Worm (Caenorhabditis elegans) whole organism, L4/young adult: ENCODE data around the gene F11C1.10.

Experiments used
- W03F9.2 ChIP-seq: fragments of 150-350 bp; optimal IDR thresholded peaks from 2 replicates; lab custom pipeline; 2014; ENCODE audit warnings: missing biosample characterization, missing genetic modification characterization
- dao-5 ChIP-seq: sonication (generic microtip); optimal IDR thresholded peaks from 2 replicates; lab custom pipeline; 2016; ENCODE audit warnings: missing genotype, missing genetic modification characterization, moderate library complexity, missing compliant biosample characterization
- him-1 ChIP-seq: sonication (generic microtip); optimal IDR thresholded peaks from 2 replicates; lab custom pipeline; 2016; ENCODE audit warnings: missing genotype, missing genetic modification reagents, missing genetic modification characterization, missing compliant biosample characterization

F11C1.10 gene

ce11 chrX:13006328-13006727, 29.4 kb downstream of the F11C1.10 start:
- TF ChIP-seq him-1 (no peak), W03F9.2 (tag; lab: Kevin White, UChicago) (no peak), dao-5 (tag; lab: Kevin White, UChicago) (no peak)

- TF ChIP-seq W03F9.2 (tag; lab: Kevin White, UChicago): no peak
- TF ChIP-seq dao-5 (tag; lab: Kevin White, UChicago): no peak
- no peak for TF ChIP-seq him-1
These were observed 29.9 kb downstream of the F11C1.10 start for ce11 chrX:13006734-13007133.

- TF ChIP-seq W03F9.2 (tag; lab: Kevin White, UChicago): no peak
- TF ChIP-seq dao-5 (tag; lab: Kevin White, UChicago): no peak
- TF ChIP-seq him-1: no peak
These were observed 31.3 kb downstream of the F11C1.10 start, which contains the start of gene nhr-25 for ce11 chrX:13007857-13008813. TSS of gene nhr-25 (plus strand) at chrX:13008493.

- TF ChIP-seq him-1: no peak
These were observed 32.0 kb downstream of the F11C1.10 start for ce11 chrX:13008895-13009294.

ce11 chrX:13009645-13010044, 32.8 kb downstream of the F11C1.10 start:
- TF ChIP-seq W03F9.2 (tag; lab: Kevin White, UChicago) (no peak), him-1 (no peak), dao-5 (tag; lab: Kevin White, UChicago) (no peak)

ce11 chrX:13011897-13012296, 35.0 kb downstream of the F11C1.10 start:
- no peak for TF ChIP-seq him-1
- no peak for TF ChIP-seq dao-5 (tag; lab: Kevin White, UChicago)
- no peak for TF ChIP-seq W03F9.2 (tag; lab: Kevin White, UChicago)

ce11 chrX:13014341-13014740, 37.5 kb downstream of the F11C1.10 start:
- TF ChIP-seq W03F9.2 (tag; lab: Kevin White, UChicago) (no peak), him-1 (no peak), dao-5 (tag; lab: Kevin White, UChicago) (no peak)

ce11 chrX:13016290-13016689, 39.4 kb downstream of the F11C1.10 start:
- no peak for TF ChIP-seq W03F9.2 (tag; lab: Kevin White, UChicago)
- TF ChIP-seq dao-5 (tag; lab: Kevin White, UChicago): no peak
- TF ChIP-seq him-1: no peak

- no peak for TF ChIP-seq W03F9.2 (tag; lab: Kevin White, UChicago)
- TF ChIP-seq dao-5 (tag; lab: Kevin White, UChicago): no peak
- no peak for TF ChIP-seq him-1
These were observed 44.6 kb downstream of the F11C1.10 start for ce11 chrX:13021446-13021845.
